Fruit fly (Drosophila melanogaster) whole organism, embryonic: Measurements from ENCODE around the gene cindr.

ENCODE experiments used
- Antp ChIP-seq: fragments of 200-800 bp; sonication (Bioruptor generic); optimal IDR thresholded peaks from 3 replicates; lab custom pipeline; 2016; ENCODE audit warnings: missing biosample characterization, missing genetic modification characterization
- CG10654 ChIP-seq: fragments of 200-800 bp; sonication (Bioruptor generic); optimal IDR thresholded peaks from 2 replicates; lab custom pipeline; 2016; ENCODE audit warnings: missing biosample characterization, missing genetic modification characterization
- CG11723 ChIP-seq: fragments of 200-800 bp; sonication (Bioruptor generic); optimal IDR thresholded peaks from 2 replicates; lab custom pipeline; 2017; ENCODE audit warnings: missing biosample characterization, mild to moderate bottlenecking, missing genetic modification characterization
- CG12299 ChIP-seq: fragments of 200-800 bp; sonication (Bioruptor generic); optimal IDR thresholded peaks from 2 replicates; lab custom pipeline; 2018; ENCODE audit warnings: missing biosample characterization, mild to moderate bottlenecking, missing genetic modification characterization
- CG12769 ChIP-seq: fragments of 200-800 bp; sonication (Bioruptor generic); optimal IDR thresholded peaks from 2 replicates; lab custom pipeline; 2019; ENCODE audit warnings: missing biosample characterization, mild to moderate bottlenecking, missing genetic modification characterization, moderate library complexity
- CG15479 ChIP-seq: fragments of 200-800 bp; sonication (Bioruptor generic); optimal IDR thresholded peaks from 3 replicates; lab custom pipeline; 2019; ENCODE audit warnings: missing biosample characterization, mild to moderate bottlenecking, missing genetic modification characterization, moderate library complexity
- CG18011 ChIP-seq: fragments of 200-800 bp; sonication (Bioruptor generic); optimal IDR thresholded peaks from 2 replicates; lab custom pipeline; 2017; ENCODE audit warnings: missing biosample characterization, missing genetic modification characterization, mild to moderate bottlenecking, moderate library complexity, missing genotype
- CG30431 ChIP-seq: fragments of 200-800 bp; sonication (Bioruptor generic); optimal IDR thresholded peaks from 2 replicates; lab custom pipeline; 2017; ENCODE audit warnings: missing biosample characterization, missing genetic modification characterization
- CG32772 ChIP-seq: fragments of 200-800 bp; sonication (Bioruptor generic); IDR thresholded peaks from 2 replicates; pipeline ENCODE4 v1.3.6; 2022; ENCODE audit warnings: missing biosample characterization, missing genetic modification characterization
- CG3838 ChIP-seq: fragments of 200-800 bp; sonication (Bioruptor generic); optimal IDR thresholded peaks from 3 replicates; lab custom pipeline; 2016; ENCODE audit warnings: missing biosample characterization, missing genetic modification characterization
- CG4617 ChIP-seq: fragments of 200-800 bp; sonication (Bioruptor generic); optimal IDR thresholded peaks from 3 replicates; lab custom pipeline; 2016; ENCODE audit warnings: missing biosample characterization, missing genetic modification characterization, borderline replicate concordance
- CG4820 ChIP-seq: fragments of 200-800 bp; sonication (Bioruptor generic); optimal IDR thresholded peaks from 3 replicates; lab custom pipeline; 2016; ENCODE audit warnings: missing biosample characterization, missing genetic modification characterization
- CG5180 ChIP-seq: fragments of 200-800 bp; sonication (Bioruptor generic); optimal IDR thresholded peaks from 3 replicates; lab custom pipeline; 2017; ENCODE audit warnings: missing biosample characterization, missing genetic modification characterization, mild to moderate bottlenecking, moderate library complexity, missing genetic modification reagents
- CG5953 ChIP-seq: fragments of 200-800 bp; sonication (Bioruptor generic); IDR thresholded peaks from 2 replicates; pipeline ENCODE4 v1.3.6; 2022; ENCODE audit warnings: missing biosample characterization, missing genetic modification characterization
- CG6254 ChIP-seq: fragments of 200-800 bp; sonication (Bioruptor generic); optimal IDR thresholded peaks from 3 replicates; lab custom pipeline; 2017; ENCODE audit warnings: mild to moderate bottlenecking, missing biosample characterization, missing genetic modification reagents, missing genetic modification characterization
- CG6791 ChIP-seq: fragments of 200-800 bp; sonication (Bioruptor generic); IDR thresholded peaks from 3 replicates; pipeline ENCODE4 v1.3.6; 2022; ENCODE audit warnings: missing biosample characterization, missing genetic modification characterization; ENCODE audit not compliant: partially characterized antibody
- CG8290 ChIP-seq, 3 experiments: fragments of 200-800 bp; sonication (Bioruptor generic); optimal IDR thresholded peaks; 2 replicates each; lab custom pipeline; 2016 to 2019; ENCODE audit warnings: missing biosample characterization in 3 of 3, missing genetic modification characterization in 3 of 3, mild to moderate bottlenecking in 2 of 3, moderate library complexity in 1 of 3
- CG8924 ChIP-seq: fragments of 200-800 bp; optimal IDR thresholded peaks from 3 replicates; lab custom pipeline; 2019; ENCODE audit warnings: missing biosample characterization, mild to moderate bottlenecking, missing genetic modification characterization, moderate library complexity
- CG9727 ChIP-seq: fragments of 200-800 bp; sonication (Bioruptor generic); optimal IDR thresholded peaks from 3 replicates; lab custom pipeline; 2017; ENCODE audit warnings: missing biosample characterization, mild to moderate bottlenecking, missing genetic modification characterization
- CrebB ChIP-seq: fragments of 200-800 bp; sonication (Bioruptor generic); optimal IDR thresholded peaks from 3 replicates; lab custom pipeline; 2018; ENCODE audit warnings: missing biosample characterization, mild to moderate bottlenecking, missing genetic modification characterization
- Doc3 ChIP-seq: fragments of 200-800 bp; sonication (Bioruptor generic); IDR thresholded peaks from 3 replicates; pipeline ENCODE4 v1.3.6; 2022; ENCODE audit warnings: missing biosample characterization, missing genetic modification characterization; ENCODE audit not compliant: partially characterized antibody
- E2f2 ChIP-seq: fragments of 200-800 bp; sonication (Bioruptor generic); IDR thresholded peaks from 2 replicates; pipeline ENCODE4 v1.3.6; 2022; ENCODE audit warnings: missing biosample characterization, missing genetic modification characterization
- H15 ChIP-seq: fragments of 200-800 bp; sonication (Bioruptor generic); IDR thresholded peaks from 3 replicates; pipeline ENCODE4 v1.3.6; 2022; ENCODE audit warnings: missing biosample characterization, missing genetic modification characterization
- HmgZ ChIP-seq: fragments of 200-800 bp; sonication (Bioruptor generic); optimal IDR thresholded peaks from 2 replicates; lab custom pipeline; 2018; ENCODE audit warnings: missing biosample characterization, mild to moderate bottlenecking, missing genetic modification characterization
- Lhr ChIP-seq: fragments of 200-800 bp; sonication (Bioruptor generic); optimal IDR thresholded peaks from 3 replicates; lab custom pipeline; 2017; ENCODE audit warnings: mild to moderate bottlenecking, missing biosample characterization, missing genetic modification reagents, missing genetic modification characterization
- MBD-R2 ChIP-seq: fragments of 200-800 bp; sonication (Bioruptor generic); IDR thresholded peaks from 2 replicates; pipeline ENCODE4 v1.3.6; 2022; ENCODE audit warnings: missing biosample characterization, missing genetic modification characterization
- NC2β ChIP-seq: fragments of 200-800 bp; sonication (Bioruptor generic); optimal IDR thresholded peaks from 2 replicates; lab custom pipeline; 2016; ENCODE audit warnings: missing biosample characterization, missing genetic modification characterization
- Nf-YC ChIP-seq: fragments of 200-800 bp; optimal IDR thresholded peaks from 3 replicates; lab custom pipeline; 2019; ENCODE audit warnings: missing biosample characterization, mild to moderate bottlenecking, missing genetic modification characterization, moderate library complexity
- Six4 ChIP-seq: fragments of 200-800 bp; sonication (Bioruptor generic); optimal IDR thresholded peaks from 2 replicates; lab custom pipeline; 2016; ENCODE audit warnings: missing biosample characterization, missing genetic modification characterization
- Trl ChIP-seq, 3 experiments: fragments of >200 bp in 2 of 3; fragments of 200-800 bp in 1 of 3; sonication (Bioruptor generic) in 1 of 3; optimal IDR thresholded peaks; 2 replicates in 1 of 3; 3 replicates in 2 of 3; lab custom pipeline; 2016 to 2017; ENCODE audit warnings: missing biosample characterization in 1 of 3, missing genetic modification characterization in 1 of 3
- chinmo ChIP-seq: fragments of 200-800 bp; sonication (Bioruptor generic); IDR thresholded peaks from 4 replicates; pipeline ENCODE4 v1.3.6; 2022; ENCODE audit warnings: missing biosample characterization, missing genetic modification characterization; ENCODE audit not compliant: partially characterized antibody
- corto ChIP-seq: fragments of 200-800 bp; sonication (Bioruptor generic); optimal IDR thresholded peaks from 2 replicates; lab custom pipeline; 2016; ENCODE audit warnings: missing biosample characterization, mild to moderate bottlenecking, missing genetic modification characterization, moderate library complexity
- eve ChIP-seq, 2 experiments: fragments of >200 bp; optimal IDR thresholded peaks; 2 replicates each; lab custom pipeline; 2017; ENCODE audit warnings: missing biosample characterization in 2 of 2, missing genetic modification characterization in 2 of 2
- eyg ChIP-seq: fragments of 200-800 bp; sonication (Bioruptor generic); optimal IDR thresholded peaks from 3 replicates; lab custom pipeline; 2016; ENCODE audit warnings: missing biosample characterization, missing genetic modification characterization
- ham ChIP-seq: fragments of 200-800 bp; sonication (Bioruptor generic); IDR thresholded peaks from 2 replicates; pipeline ENCODE4 v1.3.6; 2022; ENCODE audit warnings: missing biosample characterization, missing genetic modification characterization
- kah ChIP-seq: fragments of 200-800 bp; sonication (Bioruptor generic); optimal IDR thresholded peaks from 2 replicates; lab custom pipeline; 2018; ENCODE audit warnings: missing biosample characterization, mild to moderate bottlenecking, missing genetic modification characterization
- kni ChIP-seq: fragments of 200-800 bp; sonication (Bioruptor generic); optimal IDR thresholded peaks from 3 replicates; lab custom pipeline; 2017; ENCODE audit warnings: mild to moderate bottlenecking, missing biosample characterization, missing genetic modification reagents, missing genetic modification characterization
- lola ChIP-seq, 3 experiments: fragments of >200 bp in 2 of 3; fragments of 200-800 bp in 1 of 3; sonication (Bioruptor generic) in 1 of 3; optimal IDR thresholded peaks; 2 replicates each; lab custom pipeline; 2017 to 2019; ENCODE audit warnings: missing biosample characterization in 3 of 3, missing genetic modification characterization in 3 of 3, mild to moderate bottlenecking in 1 of 3, moderate library complexity in 1 of 3
- nerfin-1 ChIP-seq: fragments of 200-800 bp; sonication (Bioruptor generic); optimal IDR thresholded peaks from 3 replicates; lab custom pipeline; 2019; ENCODE audit warnings: missing biosample characterization, mild to moderate bottlenecking, missing genetic modification characterization, moderate library complexity
- nom ChIP-seq: fragments of 200-800 bp; sonication (Bioruptor generic); optimal IDR thresholded peaks from 2 replicates; lab custom pipeline; 2017; ENCODE audit warnings: missing biosample characterization, missing genetic modification characterization, mild to moderate bottlenecking, moderate library complexity, missing genetic modification reagents
- peb ChIP-seq: fragments of 200-800 bp; sonication (Bioruptor generic); IDR thresholded peaks from 2 replicates; pipeline ENCODE4 v1.3.6; 2022; ENCODE audit warnings: missing biosample characterization, missing genetic modification characterization
- repo ChIP-seq: fragments of 200-800 bp; sonication (Bioruptor generic); optimal IDR thresholded peaks from 2 replicates; lab custom pipeline; 2016; ENCODE audit warnings: missing biosample characterization, missing genetic modification characterization
- run ChIP-seq: fragments of 200-800 bp; sonication (Bioruptor generic); optimal IDR thresholded peaks from 3 replicates; lab custom pipeline; 2018; ENCODE audit warnings: missing biosample characterization, mild to moderate bottlenecking, missing genetic modification characterization
- sens-2 ChIP-seq: fragments of 200-800 bp; sonication (Bioruptor generic); IDR thresholded peaks from 2 replicates; pipeline ENCODE4 v1.3.6; 2022; ENCODE audit warnings: missing biosample characterization, missing genetic modification characterization
- sna ChIP-seq: fragments of 200-800 bp; sonication (Bioruptor generic); IDR thresholded peaks from 2 replicates; pipeline ENCODE4 v1.3.6; 2022; ENCODE audit warnings: missing biosample characterization, missing genetic modification characterization; ENCODE audit not compliant: partially characterized antibody
- tup ChIP-seq: fragments of 200-800 bp; sonication (Bioruptor generic); optimal IDR thresholded peaks from 2 replicates; lab custom pipeline; 2016; ENCODE audit warnings: missing biosample characterization, mild to moderate bottlenecking, missing genetic modification characterization, moderate library complexity
- unpg ChIP-seq: fragments of 200-800 bp; sonication (Bioruptor generic); optimal IDR thresholded peaks from 3 replicates; lab custom pipeline; 2018; ENCODE audit warnings: missing biosample characterization, mild to moderate bottlenecking, missing genetic modification characterization, moderate library complexity
- wdn ChIP-seq: fragments of 200-800 bp; sonication (Bioruptor generic); IDR thresholded peaks from 2 replicates; pipeline ENCODE4 v1.3.6; 2022; ENCODE audit warnings: missing biosample characterization, missing genetic modification characterization

cindr gene

DNA sequence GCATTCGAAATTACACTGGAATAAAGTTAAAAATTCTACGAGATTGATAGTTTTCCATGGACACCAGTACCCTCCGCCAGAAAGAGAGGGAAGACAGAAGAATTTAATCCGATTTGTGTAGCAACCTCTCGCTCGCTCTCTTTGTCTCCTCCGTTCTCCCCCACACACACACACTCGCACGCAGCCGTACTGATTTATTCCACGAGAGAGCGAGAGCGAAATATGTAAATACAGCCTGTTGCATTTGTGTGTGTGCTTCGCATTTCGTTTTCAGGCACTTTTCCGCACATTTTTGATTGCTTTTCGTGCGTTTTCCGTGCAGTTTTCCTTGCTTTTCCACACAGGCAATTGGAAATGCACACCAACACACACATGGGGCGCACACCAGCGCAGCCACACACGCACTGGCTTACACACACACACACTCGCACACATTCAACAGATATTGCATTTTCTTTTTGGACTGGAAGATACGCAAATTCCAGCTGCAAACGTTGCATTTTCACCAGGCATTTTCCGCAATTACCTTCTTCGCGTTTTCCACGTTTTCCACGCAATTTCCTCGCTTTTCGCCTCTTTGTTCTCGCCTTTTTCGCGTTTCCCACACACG, 2.5 kb upstream of the cindr start (continued):
- TF ChIP-seq kah (GFP tag; lab: Kevin White, UChicago) (peak; percentile 60), CG32772 (no peak), run (tag; lab: Kevin White, UChicago) (no peak), CrebB (tag; lab: Kevin White, UChicago) (no peak), chinmo (GFP tag; lab: Robert Waterston, UW) (peak; percentile 70; the same call in 2 of the 4 replicates), Six4 (GFP tag; lab: Kevin White, UChicago) (no peak), unpg (no peak), CG6791 (GFP tag; lab: Robert Waterston, UW) (no peak), CG6254 (GFP tag; lab: Kevin White, UChicago) (peak; percentile 5), CG11723 (GFP tag; lab: Kevin White, UChicago) (no peak), CG8290 (GFP tag; optimal IDR thresholded peaks at IDR 0.05; lab: Kevin White, UChicago) (no peak), CG8290 (tag; optimal IDR thresholded peaks at IDR 0.05; lab: Kevin White, UChicago) (no peak), CG12299 (tag; lab: Kevin White, UChicago) (no peak), CG18011 (no peak), CG12769 (tag; lab: Kevin White, UChicago) (peak; percentile 7), nerfin-1 (peak; percentile 24), nom (GFP tag; lab: Kevin White, UChicago) (no peak), HmgZ (tag; lab: Kevin White, UChicago) (peak; percentile 26), wdn (GFP tag; lab: Robert Waterston, UW) (no peak), CG10654 (GFP tag; lab: Kevin White, UChicago) (no peak), CG5180 (GFP tag; lab: Kevin White, UChicago) (no peak), CG4617 (peak; percentile 84), CG8924 (tag; lab: Kevin White, UChicago) (no peak), Nf-YC (tag; lab: Kevin White, UChicago) (peak; percentile 43), CG30431 (no peak), CG5953 (GFP tag; lab: Robert Waterston, UW) (no peak), Antp (no peak), sens-2 (GFP tag; lab: Robert Waterston, UW) (0 out of 2 replicates have a peak, but pooled peaks have one; percentile 30), repo (GFP tag; lab: Kevin White, UChicago) (no peak), CG9727 (GFP tag; lab: Kevin White, UChicago) (no peak), peb (no peak), MBD-R2 (GFP tag; lab: Robert Waterston, UW) (peak; percentile 9; the same call in 1 of the 2 replicates), tup (GFP tag; lab: Kevin White, UChicago) (no peak), E2f2 (GFP tag; lab: Robert Waterston, UW) (no peak), H15 (GFP tag; lab: Robert Waterston, UW) (no peak), Doc3 (GFP tag; lab: Robert Waterston, UW) (no peak), CG15479 (peak; percentile 85), lola (GFP tag; optimal IDR thresholded peaks at IDR 0.05; lab: Kevin White, UChicago) (peak in 1 of 3 experiments; percentile 80), sna (GFP tag; lab: Robert Waterston, UW) (peak; percentile 11; the same call in 1 of the 2 replicates), NC2β (GFP tag; lab: Kevin White, UChicago) (no peak), Trl (optimal IDR thresholded peaks at IDR 0.05; lab: Kevin White, UChicago) (peak; percentile 58 to 88), Trl (GFP tag; optimal IDR thresholded peaks at IDR 0.05; lab: Kevin White, UChicago) (no peak), kni (GFP tag; lab: Kevin White, UChicago) (peak; percentile 66), eve (GFP tag; optimal IDR thresholded peaks at IDR 0.05; lab: Kevin White, UChicago) (no peak), ham (GFP tag; lab: Robert Waterston, UW) (no peak), corto (GFP tag; lab: Kevin White, UChicago) (no peak), eyg (GFP tag; lab: Kevin White, UChicago) (no peak), CG3838 (GFP tag; lab: Kevin White, UChicago) (no peak), Lhr (GFP tag; lab: Kevin White, UChicago) (no peak), CG4820 (GFP tag; lab: Kevin White, UChicago) (no peak)
